Fruit fly (Drosophila melanogaster): Measurements from ENCODE around the gene CG10096.

DNA sequence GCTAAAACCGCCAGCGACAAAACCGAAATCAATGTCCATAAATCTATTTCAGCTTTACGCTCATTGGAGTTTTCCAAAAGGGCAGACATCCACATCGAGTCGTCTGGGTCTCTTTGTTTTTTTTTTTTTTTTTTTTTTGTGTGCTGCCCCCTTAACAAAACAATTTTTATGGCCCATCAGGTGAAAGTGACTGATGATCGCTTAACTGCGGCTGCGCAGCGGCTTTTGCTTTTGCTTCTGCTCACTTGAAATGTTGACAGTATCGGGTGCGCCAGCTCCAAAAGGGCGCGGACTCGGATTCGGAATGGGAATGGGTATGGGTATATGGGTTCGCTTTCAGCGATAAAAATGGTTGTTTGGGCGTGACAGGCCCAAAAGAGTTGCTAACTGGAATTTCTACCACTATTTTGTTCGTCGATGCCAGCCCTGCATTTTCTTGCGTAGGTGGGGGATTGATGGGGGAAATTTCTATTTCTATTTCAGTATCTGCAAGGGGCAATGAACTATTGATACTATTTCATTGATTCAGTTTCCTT is 33.8 kb downstream of the CG10096 start:
- TF ChIP-seq psq (optimal IDR thresholded peaks at IDR 0.05) (no peak), Sin3A (optimal IDR thresholded peaks at IDR 0.05) (no peak), Myc (optimal IDR thresholded peaks at IDR 0.05) (no peak), insv (optimal IDR thresholded peaks at IDR 0.05) (no peak), h (optimal IDR thresholded peaks at IDR 0.05) (no peak), ttk (optimal IDR thresholded peaks at IDR 0.05) (no peak)

All from Kc167 (cell line).